Worm (Caenorhabditis elegans): ENCODE results near the gene hlh-10.

hlh-10 gene

ce11 chrV:9324167-9324566 is 42.2 kb upstream of the hlh-10 start:
- TF ChIP-seq eyg-1 (tag; optimal IDR thresholded peaks at IDR 0.05) (no peak), ceh-34 (tag; optimal IDR thresholded peaks at IDR 0.05) (no peak), elt-2 (tag; optimal IDR thresholded peaks at IDR 0.05) (no peak), pros-1 (tag; optimal IDR thresholded peaks at IDR 0.05) (no peak), syd-9 (tag; optimal IDR thresholded peaks at IDR 0.05) (no peak), K02D7.2 (tag; optimal IDR thresholded peaks at IDR 0.05) (no peak), ceh-14 (tag; optimal IDR thresholded peaks at IDR 0.05) (no peak), F13H6.1 (tag; optimal IDR thresholded peaks at IDR 0.05) (no peak)

ce11 chrV:9322886-9323285 is 40.9 kb upstream of the hlh-10 start, which contains the start of gene tag-153:
Gene tag-153, plus strand, starts transcription at chrV:9323085.
- TF ChIP-seq unc-3 (GFP tag; conservative IDR thresholded peaks at IDR 0.05), result no peak
- TF ChIP-seq unc-3 (tag; optimal IDR thresholded peaks at IDR 0.05), result no peak
- no peak for TF ChIP-seq fax-1 (tag; optimal IDR thresholded peaks at IDR 0.05)
- no peak for TF ChIP-seq C08G9.2 (tag; optimal IDR thresholded peaks at IDR 0.05)
- TF ChIP-seq nhr-11 (tag; optimal IDR thresholded peaks at IDR 0.05), result no peak
- TF ChIP-seq ceh-30 (tag; optimal IDR thresholded peaks at IDR 0.05), result no peak
- no peak for TF ChIP-seq dmd-4 (tag; optimal IDR thresholded peaks at IDR 0.05; ENCODE audit: borderline replicate concordance)
- no peak for TF ChIP-seq lin-11 (tag; optimal IDR thresholded peaks at IDR 0.05)
- no peak for TF ChIP-seq hlh-13 (GFP tag; optimal IDR thresholded peaks at IDR 0.05)
- no peak for TF ChIP-seq ref-2 (tag; optimal IDR thresholded peaks at IDR 0.05)
- TF ChIP-seq zip-5 (tag; optimal IDR thresholded peaks at IDR 0.05), result no peak
- TF ChIP-seq Y22D7AL.16 (tag; optimal IDR thresholded peaks at IDR 0.05), result no peak
- TF ChIP-seq gmeb-2 (tag; optimal IDR thresholded peaks at IDR 0.05), result no peak
- no peak for TF ChIP-seq pqm-1 (tag; optimal IDR thresholded peaks at IDR 0.05)
- no peak for TF ChIP-seq ceh-9 (tag; optimal IDR thresholded peaks at IDR 0.05)

ce11 chrV:9321185-9321584 is 39.2 kb upstream of the hlh-10 start, which contains the start of gene F44A2.7:
Gene F44A2.7, plus strand, starts transcription at chrV:9321485.
- TF ChIP-seq ceh-34 (tag; optimal IDR thresholded peaks at IDR 0.05), result no peak
- no peak for TF ChIP-seq pax-1 (tag; optimal IDR thresholded peaks at IDR 0.05)
- no peak for TF ChIP-seq pha-4 (tag; optimal IDR thresholded peaks at IDR 0.05)
- no peak for TF ChIP-seq C38D4.7 (GFP tag; optimal IDR thresholded peaks at IDR 0.05)
- TF ChIP-seq ceh-30 (tag; optimal IDR thresholded peaks at IDR 0.05), result no peak
- no peak for TF ChIP-seq nfya-1 (tag; optimal IDR thresholded peaks at IDR 0.05)
- no peak for TF ChIP-seq unc-42 (tag; optimal IDR thresholded peaks at IDR 0.05)
- no peak for TF ChIP-seq ref-2 (tag; optimal IDR thresholded peaks at IDR 0.05)
- TF ChIP-seq tbx-2 (tag; optimal IDR thresholded peaks at IDR 0.05), result no peak

DNA sequence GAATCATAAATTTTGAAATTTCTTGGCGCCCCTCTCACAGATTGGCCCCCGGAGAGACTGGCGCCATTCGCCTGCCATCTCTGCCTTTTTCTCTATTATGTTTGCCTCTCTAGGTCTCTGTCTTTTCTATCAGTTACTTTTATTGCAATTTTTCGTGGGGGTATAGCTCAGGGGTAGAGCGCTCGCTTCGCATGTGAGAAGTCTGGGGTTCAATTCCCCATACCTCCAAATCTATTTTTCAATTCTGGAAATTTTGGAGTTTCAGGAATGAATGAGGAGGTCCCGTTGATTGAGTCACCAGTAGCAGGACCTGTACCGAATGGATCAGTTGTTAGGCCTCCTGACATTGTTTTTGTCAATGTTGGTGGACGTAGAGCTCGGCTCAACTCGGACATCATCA is 36.0 kb upstream of the hlh-10 start, which contains the start of gene kvs-3:
kvs-3 (plus strand) TSS at position 266 of the 400 bp plus-strand sequence.
- peak; percentile 19 for TF ChIP-seq dve-1 (tag; optimal IDR thresholded peaks at IDR 0.05)
- no peak for TF ChIP-seq eyg-1 (tag; optimal IDR thresholded peaks at IDR 0.05)
- TF ChIP-seq pqm-1 (tag; optimal IDR thresholded peaks at IDR 0.05), result peak; percentile 61
- TF ChIP-seq ceh-45 (GFP tag; IDR thresholded peaks at IDR 0.05), result peak; percentile 35; the same call in 1 of the 2 replicates
- no peak for TF ChIP-seq ttx-3 (tag; optimal IDR thresholded peaks at IDR 0.05)
- TF ChIP-seq ahr-1 (tag; optimal IDR thresholded peaks at IDR 0.05), result no peak
- TF ChIP-seq ceh-14 (tag; optimal IDR thresholded peaks at IDR 0.05), result peak; percentile 48
- TF ChIP-seq ceh-18 (tag; optimal IDR thresholded peaks at IDR 0.05), result peak; percentile 55
- TF ChIP-seq sdc-2 (tag; optimal IDR thresholded peaks at IDR 0.05), result peak; percentile 54
- TF ChIP-seq gmeb-2 (tag; optimal IDR thresholded peaks at IDR 0.05), result peak; percentile 33
- TF ChIP-seq sox-4 (tag; optimal IDR thresholded peaks at IDR 0.05), result peak; percentile 62
- peak; percentile 13 for TF ChIP-seq hlh-13 (GFP tag; optimal IDR thresholded peaks at IDR 0.05)
- TF ChIP-seq C38D4.7 (GFP tag; optimal IDR thresholded peaks at IDR 0.05), result peak; percentile 49
- no peak for TF ChIP-seq syd-9 (tag; optimal IDR thresholded peaks at IDR 0.05)
- peak; percentile 17 for TF ChIP-seq ceh-9 (tag; optimal IDR thresholded peaks at IDR 0.05)
- TF ChIP-seq fax-1 (tag; optimal IDR thresholded peaks at IDR 0.05), result no peak
- peak; percentile 32 for TF ChIP-seq nfya-1 (tag; optimal IDR thresholded peaks at IDR 0.05)
- TF ChIP-seq pag-3 (tag; optimal IDR thresholded peaks at IDR 0.05; ENCODE audit: borderline replicate concordance), result no peak
- TF ChIP-seq pat-9 (tag; optimal IDR thresholded peaks at IDR 0.05), result peak; percentile 43
- TF ChIP-seq ref-2 (tag; optimal IDR thresholded peaks at IDR 0.05), result peak; percentile 38
- TF ChIP-seq fkh-6 (tag; optimal IDR thresholded peaks at IDR 0.05), result peak; percentile 32
- peak; percentile 50 for TF ChIP-seq C08G9.2 (tag; optimal IDR thresholded peaks at IDR 0.05)
- peak; percentile 20 for TF ChIP-seq che-1 (tag; optimal IDR thresholded peaks at IDR 0.05)
- peak; percentile 19 for TF ChIP-seq ceh-31 (tag; optimal IDR thresholded peaks at IDR 0.05)
- peak; percentile 44 for TF ChIP-seq F13H6.1 (tag; optimal IDR thresholded peaks at IDR 0.05)
- TF ChIP-seq hlh-6 (tag; optimal IDR thresholded peaks at IDR 0.05), result peak; percentile 16
- peak; percentile 3 for TF ChIP-seq ceh-34 (tag; optimal IDR thresholded peaks at IDR 0.05)
- TF ChIP-seq ceh-22 (tag; optimal IDR thresholded peaks at IDR 0.05), result no peak
- no peak for TF ChIP-seq sox-2 (GFP tag; IDR thresholded peaks at IDR 0.05)
- TF ChIP-seq elt-2 (tag; optimal IDR thresholded peaks at IDR 0.05), result peak; percentile 34
- TF ChIP-seq tbx-2 (tag; optimal IDR thresholded peaks at IDR 0.05), result peak; percentile 0
